Worm (Caenorhabditis elegans): ENCODE measurements around the gene gst-44.

gst-44 gene

ce11 chrV:16437546-16437945 lies 46.9 kb downstream of the gst-44 start, which contains the start of gene F26D2.15:
F26D2.15 (plus strand) TSS chrV:16437846.
- TF ChIP-seq sma-9 (GFP tag; optimal IDR thresholded peaks at IDR 0.05) (no peak), sma-9 (tag; optimal IDR thresholded peaks at IDR 0.05) (no peak), nhr-25 (tag; optimal IDR thresholded peaks at IDR 0.05) (no peak), F13H6.1 (tag; optimal IDR thresholded peaks at IDR 0.05) (no peak), nhr-77 (tag; optimal IDR thresholded peaks at IDR 0.05) (no peak), crh-2 (tag; optimal IDR thresholded peaks at IDR 0.05) (no peak), elt-1 (tag; optimal IDR thresholded peaks at IDR 0.05) (no peak), fos-1 (tag; optimal IDR thresholded peaks at IDR 0.05) (no peak), unc-55 (GFP tag; optimal IDR thresholded peaks at IDR 0.05) (no peak), nhr-129 (tag; optimal IDR thresholded peaks at IDR 0.05) (no peak)
